Worm (Caenorhabditis elegans): ENCODE data around the gene sec-61.G.

Gene sec-61.G

ce11 chrV:10880138-10880882 lies 16.6 kb downstream of the sec-61.G start, which contains the start of gene F32D8.1:
Gene F32D8.1, plus strand, starts transcription at chrV:10880832.
- TF ChIP-seq unc-42 (tag; optimal IDR thresholded peaks at IDR 0.05), result peak; percentile 85
- TF ChIP-seq nhr-232 (tag; optimal IDR thresholded peaks at IDR 0.05), result no peak
- TF ChIP-seq ceh-31 (tag; optimal IDR thresholded peaks at IDR 0.05), result peak; percentile 26
- TF ChIP-seq unc-3 (GFP tag; conservative IDR thresholded peaks at IDR 0.05), result no peak
- no peak for TF ChIP-seq unc-3 (tag; optimal IDR thresholded peaks at IDR 0.05)
- no peak for TF ChIP-seq tbx-7 (tag; optimal IDR thresholded peaks at IDR 0.05)
- TF ChIP-seq sdc-2 (tag; optimal IDR thresholded peaks at IDR 0.05), result no peak

DNA sequence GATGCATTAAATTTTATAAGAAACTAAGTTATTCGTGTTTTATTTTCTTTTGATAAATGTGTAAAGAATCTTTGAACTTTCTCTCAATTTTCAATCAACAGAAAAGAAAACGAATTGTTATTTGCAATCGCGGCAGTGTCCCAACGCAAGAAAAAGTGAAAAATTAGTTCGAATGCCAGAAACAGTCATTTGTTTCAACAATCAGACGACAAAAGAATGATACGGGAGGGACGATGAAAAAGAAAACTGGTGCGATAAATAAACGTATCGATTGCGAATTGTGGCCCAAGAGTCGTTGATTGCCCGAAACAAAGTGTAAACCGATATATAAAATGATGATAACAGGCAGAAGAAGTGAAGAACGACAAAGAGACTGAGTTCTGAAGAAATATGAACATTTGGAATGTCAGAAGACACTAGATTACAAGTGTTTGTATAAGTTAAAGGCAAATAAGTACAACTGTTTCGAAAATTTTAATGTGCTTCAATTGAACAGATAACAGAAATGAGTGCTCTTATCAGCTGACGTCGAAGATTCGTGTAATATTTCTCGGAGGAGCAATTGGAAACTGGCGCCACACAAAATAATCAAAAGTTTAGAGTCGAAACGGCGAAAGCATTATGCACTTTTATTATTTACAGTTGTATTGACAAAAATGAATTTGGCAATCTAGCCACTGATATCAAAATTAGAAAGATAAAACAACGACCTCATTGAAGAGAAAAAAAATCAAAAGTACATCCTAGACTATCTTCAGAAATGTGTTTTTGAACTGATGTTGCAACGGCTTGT lies 18.9 kb downstream of the sec-61.G start:
- TF ChIP-seq elt-2 (tag; optimal IDR thresholded peaks at IDR 0.05) (peak; percentile 76), ceh-31 (tag; optimal IDR thresholded peaks at IDR 0.05) (no peak)

DNA sequence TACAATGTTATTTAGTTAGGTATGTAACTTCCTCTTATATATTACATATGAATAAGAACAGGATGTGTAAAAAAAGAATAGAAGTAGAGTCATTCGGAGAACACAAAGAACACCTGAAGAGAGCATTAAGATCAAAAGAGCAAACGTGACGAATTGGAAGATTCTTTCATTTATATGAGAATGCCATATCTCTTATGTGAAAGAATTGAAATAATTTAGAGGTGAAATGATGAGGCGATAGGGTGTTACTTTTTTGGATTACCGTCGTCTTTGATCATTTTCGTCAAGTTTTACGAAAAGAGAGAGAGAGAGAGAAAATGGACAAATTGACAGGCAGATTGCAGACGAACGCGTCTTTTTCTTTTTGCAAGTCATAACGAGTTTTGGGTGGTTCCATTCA lies 20.4 kb downstream of the sec-61.G start:
- TF ChIP-seq ahr-1 (tag; optimal IDR thresholded peaks at IDR 0.05) (no peak), eyg-1 (tag; optimal IDR thresholded peaks at IDR 0.05) (no peak), ceh-30 (tag; optimal IDR thresholded peaks at IDR 0.05) (no peak), syd-9 (tag; optimal IDR thresholded peaks at IDR 0.05) (no peak), elt-4 (tag; optimal IDR thresholded peaks at IDR 0.05) (no peak), ceh-48 (tag; optimal IDR thresholded peaks at IDR 0.05) (no peak), hlh-8 (tag; optimal IDR thresholded peaks at IDR 0.05) (no peak)

DNA sequence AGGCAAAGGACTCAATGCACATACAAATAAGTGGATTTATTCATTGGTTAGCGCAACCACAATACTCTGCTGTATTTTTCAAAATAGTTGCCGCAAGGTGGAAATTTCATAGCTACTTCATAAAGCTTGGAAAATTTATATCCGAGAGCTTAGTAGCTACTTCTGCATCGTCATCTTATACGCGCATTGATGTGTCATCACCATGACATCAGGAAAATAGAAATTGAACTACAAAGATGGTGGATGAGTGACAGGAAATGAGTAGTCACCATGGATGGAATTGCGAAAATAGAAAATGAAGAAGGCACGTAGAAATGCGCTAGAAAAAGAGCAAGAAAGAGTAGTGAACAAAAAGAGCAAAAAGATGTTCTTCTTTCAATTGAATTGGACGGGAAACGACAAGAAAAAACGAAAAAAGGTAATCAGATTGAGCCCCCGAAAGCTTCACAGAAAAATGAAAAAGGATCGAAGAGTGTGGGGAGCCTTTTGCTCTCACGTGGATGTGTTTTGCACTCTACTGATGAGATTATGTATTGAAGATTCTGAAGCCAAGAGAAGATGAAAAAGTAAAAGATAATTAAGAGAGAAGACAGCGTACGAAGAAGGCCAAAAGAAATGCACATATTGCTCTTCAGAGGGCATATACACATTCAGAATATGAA lies 21.9 kb downstream of the sec-61.G start:
- TF ChIP-seq C38D4.7 (GFP tag; optimal IDR thresholded peaks at IDR 0.05) (no peak), eyg-1 (tag; optimal IDR thresholded peaks at IDR 0.05) (no peak), unc-42 (tag; optimal IDR thresholded peaks at IDR 0.05) (peak; percentile 90), T23F11.4 (GFP tag; optimal IDR thresholded peaks at IDR 0.05) (no peak)

DNA sequence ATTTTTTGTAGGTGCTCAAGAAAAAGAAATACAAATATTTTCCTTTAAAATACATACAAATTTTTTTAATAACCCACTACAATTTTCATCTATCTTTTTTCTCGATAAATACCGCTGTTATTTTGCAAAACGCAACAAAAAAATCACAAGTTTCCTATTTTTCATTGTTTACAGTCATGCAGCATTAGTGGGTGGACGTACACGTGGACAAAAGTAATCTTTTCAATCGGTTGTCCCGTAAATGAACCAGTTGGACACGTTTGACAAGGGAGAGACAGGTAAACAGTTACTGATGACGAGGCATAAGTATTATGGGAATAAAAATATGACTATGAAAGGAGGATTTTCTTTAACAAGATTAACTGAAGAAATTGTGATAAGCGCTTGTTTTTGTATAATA lies 23.8 kb downstream of the sec-61.G start:
- TF ChIP-seq nhr-232 (tag; optimal IDR thresholded peaks at IDR 0.05) (no peak), elt-2 (tag; optimal IDR thresholded peaks at IDR 0.05) (no peak), C08G9.2 (tag; optimal IDR thresholded peaks at IDR 0.05) (no peak), dmd-4 (tag; optimal IDR thresholded peaks at IDR 0.05; ENCODE audit: borderline replicate concordance) (no peak), T23F11.4 (GFP tag; optimal IDR thresholded peaks at IDR 0.05) (no peak), mec-3 (tag; optimal IDR thresholded peaks at IDR 0.05; ENCODE audit: borderline replicate concordance) (no peak), hlh-8 (tag; optimal IDR thresholded peaks at IDR 0.05) (no peak), fkh-6 (tag; optimal IDR thresholded peaks at IDR 0.05) (no peak), nhr-11 (tag; optimal IDR thresholded peaks at IDR 0.05) (no peak), ceh-2 (tag; optimal IDR thresholded peaks at IDR 0.05) (no peak), ama-1 (optimal IDR thresholded peaks at IDR 0.05) (no peak), che-1 (tag; optimal IDR thresholded peaks at IDR 0.05) (no peak), ceh-45 (GFP tag; IDR thresholded peaks at IDR 0.05) (no peak), pax-1 (tag; optimal IDR thresholded peaks at IDR 0.05) (no peak)

DNA sequence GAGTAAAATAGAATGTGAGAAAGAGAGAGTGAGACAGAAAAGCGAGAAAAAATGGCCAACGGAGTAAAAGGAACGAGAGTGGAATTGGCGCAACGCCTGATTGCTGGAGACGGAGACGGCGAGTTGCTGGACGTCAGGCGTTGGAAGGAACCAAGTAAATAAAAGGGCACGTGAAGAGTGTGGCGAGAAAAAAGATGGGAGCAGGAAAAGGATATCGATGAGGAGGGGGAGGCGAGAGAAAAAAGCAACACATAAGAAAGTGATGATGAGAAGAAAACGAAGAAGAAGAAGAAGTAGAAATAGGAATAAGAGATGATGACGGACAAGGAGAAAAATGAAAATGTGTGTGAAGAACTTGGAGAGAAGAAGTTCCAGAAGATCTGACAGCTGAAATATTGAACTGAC lies 25.5 kb downstream of the sec-61.G start:
- TF ChIP-seq pax-1 (tag; optimal IDR thresholded peaks at IDR 0.05) (no peak), ceh-31 (tag; optimal IDR thresholded peaks at IDR 0.05) (peak; percentile 58), elt-4 (tag; optimal IDR thresholded peaks at IDR 0.05) (no peak), nfya-1 (tag; optimal IDR thresholded peaks at IDR 0.05) (peak; percentile 47), unc-3 (GFP tag; conservative IDR thresholded peaks at IDR 0.05) (no peak), unc-3 (tag; optimal IDR thresholded peaks at IDR 0.05) (no peak), F13H6.1 (tag; optimal IDR thresholded peaks at IDR 0.05) (peak; percentile 3), elt-2 (tag; optimal IDR thresholded peaks at IDR 0.05) (no peak), ceh-34 (tag; optimal IDR thresholded peaks at IDR 0.05) (no peak), zip-5 (tag; optimal IDR thresholded peaks at IDR 0.05) (no peak), dmd-4 (tag; optimal IDR thresholded peaks at IDR 0.05; ENCODE audit: borderline replicate concordance) (no peak), fkh-6 (tag; optimal IDR thresholded peaks at IDR 0.05) (no peak), sdc-2 (tag; optimal IDR thresholded peaks at IDR 0.05) (peak; percentile 22), ceh-45 (GFP tag; IDR thresholded peaks at IDR 0.05) (no peak), unc-42 (tag; optimal IDR thresholded peaks at IDR 0.05) (peak; percentile 88), tbx-2 (tag; optimal IDR thresholded peaks at IDR 0.05) (peak; percentile 20), ceh-24 (tag; optimal IDR thresholded peaks at IDR 0.05) (no peak), hlh-30 (tag; optimal IDR thresholded peaks at IDR 0.05; ENCODE audit: insufficient read depth) (peak; percentile 45), hlh-13 (GFP tag; optimal IDR thresholded peaks at IDR 0.05) (no peak), syd-9 (tag; optimal IDR thresholded peaks at IDR 0.05) (no peak), fkh-10 (GFP tag; optimal IDR thresholded peaks at IDR 0.05) (peak; percentile 17), pros-1 (tag; optimal IDR thresholded peaks at IDR 0.05) (peak; percentile 12), C08G9.2 (tag; optimal IDR thresholded peaks at IDR 0.05) (peak; percentile 29)
